Fruit fly (Drosophila melanogaster) whole organism, embryonic: ENCODE measurements around the gene CG31548.

Source experiments
- Awh ChIP-seq: fragments of 200-800 bp; sonication (Bioruptor generic); IDR thresholded peaks from 2 replicates; pipeline ENCODE4, ENCODE4 v1.3.6; 2022; ENCODE audit warnings: missing biosample characterization, missing genetic modification characterization
- Bgb ChIP-seq: fragments of 200-800 bp; sonication (Bioruptor generic); IDR thresholded peaks from 2 replicates; pipeline ENCODE4 v1.3.6; 2022; ENCODE audit warnings: missing biosample characterization, missing genetic modification characterization; ENCODE audit not compliant: partially characterized antibody
- CG10565 ChIP-seq: fragments of 200-800 bp; sonication (Bioruptor generic); optimal IDR thresholded peaks from 3 replicates; lab custom pipeline; 2016; ENCODE audit warnings: missing biosample characterization, mild to moderate bottlenecking, missing genetic modification characterization
- CG11085 ChIP-seq: fragments of 200-800 bp; sonication (Bioruptor generic); IDR thresholded peaks from 2 replicates; pipeline ENCODE4 v1.3.6; 2022; ENCODE audit warnings: missing biosample characterization, missing genetic modification characterization
- CG11504 ChIP-seq: fragments of 200-800 bp; sonication (Bioruptor generic); optimal IDR thresholded peaks from 3 replicates; lab custom pipeline; 2019; ENCODE audit warnings: missing biosample characterization, mild to moderate bottlenecking, missing genetic modification characterization, moderate library complexity
- CG12659 ChIP-seq: fragments of 200-800 bp; sonication (Bioruptor generic); optimal IDR thresholded peaks from 3 replicates; lab custom pipeline; 2017; ENCODE audit warnings: mild to moderate bottlenecking, missing biosample characterization, missing genetic modification reagents, missing genetic modification characterization
- CG13624 ChIP-seq: fragments of 200-800 bp; sonication (Bioruptor generic); optimal IDR thresholded peaks from 2 replicates; lab custom pipeline; 2016; ENCODE audit warnings: missing biosample characterization, missing genetic modification characterization
- CG13775 ChIP-seq: fragments of 200-800 bp; sonication (Bioruptor generic); optimal IDR thresholded peaks from 3 replicates; lab custom pipeline; 2017; ENCODE audit warnings: missing biosample characterization, mild to moderate bottlenecking, missing genetic modification characterization
- CG15011 ChIP-seq: fragments of 200-800 bp; sonication (Bioruptor generic); optimal IDR thresholded peaks from 3 replicates; lab custom pipeline; 2018; ENCODE audit warnings: missing biosample characterization, mild to moderate bottlenecking, missing genetic modification characterization
- CG15514 ChIP-seq: fragments of 200-800 bp; sonication (Bioruptor generic); optimal IDR thresholded peaks from 3 replicates; lab custom pipeline; 2017; ENCODE audit warnings: missing biosample characterization, missing genetic modification characterization, mild to moderate bottlenecking, moderate library complexity, missing genetic modification reagents
- CG15601 ChIP-seq: fragments of 200-800 bp; sonication (Bioruptor generic); optimal IDR thresholded peaks from 3 replicates; lab custom pipeline; 2019; ENCODE audit warnings: missing biosample characterization, mild to moderate bottlenecking, missing genetic modification characterization, moderate library complexity
- CG2116 ChIP-seq: fragments of 200-800 bp; sonication (Bioruptor generic); optimal IDR thresholded peaks from 3 replicates; lab custom pipeline; 2018; ENCODE audit warnings: missing biosample characterization, mild to moderate bottlenecking, missing genetic modification characterization
- CG2889 ChIP-seq: fragments of 200-800 bp; sonication (Bioruptor generic); IDR thresholded peaks from 3 replicates; pipeline ENCODE4 v1.3.6; 2022; ENCODE audit warnings: missing biosample characterization, missing genetic modification characterization
- CG30431 ChIP-seq: fragments of 200-800 bp; sonication (Bioruptor generic); optimal IDR thresholded peaks from 2 replicates; lab custom pipeline; 2017; ENCODE audit warnings: missing biosample characterization, missing genetic modification characterization
- CG33557 ChIP-seq: fragments of 200-800 bp; sonication (Bioruptor generic); optimal IDR thresholded peaks from 2 replicates; lab custom pipeline; 2019; ENCODE audit warnings: missing biosample characterization, mild to moderate bottlenecking, missing genetic modification characterization, moderate library complexity
- CG34376 ChIP-seq: fragments of 200-800 bp; sonication (Bioruptor generic); optimal IDR thresholded peaks from 2 replicates; lab custom pipeline; 2018; ENCODE audit warnings: missing biosample characterization, mild to moderate bottlenecking, missing genetic modification characterization
- CG42726 ChIP-seq: fragments of 200-800 bp; sonication (Bioruptor generic); IDR thresholded peaks from 2 replicates; pipeline ENCODE4 v1.3.6; 2022; ENCODE audit warnings: missing biosample characterization, missing genetic modification characterization; ENCODE audit not compliant: partially characterized antibody
- CG8388 ChIP-seq: fragments of 200-800 bp; sonication (Bioruptor generic); optimal IDR thresholded peaks from 2 replicates; lab custom pipeline; 2019; ENCODE audit warnings: missing biosample characterization, mild to moderate bottlenecking, missing genetic modification characterization, moderate library complexity
- CG8478 ChIP-seq: fragments of >200 bp; optimal IDR thresholded peaks from 2 replicates; lab custom pipeline; 2018
- CTCF ChIP-seq: fragments of 200-800 bp; sonication (Bioruptor generic); optimal IDR thresholded peaks from 2 replicates; lab custom pipeline; 2017; ENCODE audit warnings: missing biosample characterization, mild to moderate bottlenecking, missing genetic modification characterization, moderate library complexity
- Camta ChIP-seq: fragments of 200-800 bp; sonication (Bioruptor generic); optimal IDR thresholded peaks from 2 replicates; lab custom pipeline; 2016; ENCODE audit warnings: missing biosample characterization, missing genetic modification characterization
- Dad ChIP-seq: fragments of 200-800 bp; sonication (Bioruptor generic); optimal IDR thresholded peaks from 3 replicates; lab custom pipeline; 2016; ENCODE audit warnings: missing biosample characterization, missing genetic modification characterization
- E2f1 ChIP-seq: fragments of 200-800 bp; sonication (Bioruptor generic); IDR thresholded peaks from 2 replicates; pipeline ENCODE4 v1.3.6; 2022; ENCODE audit warnings: missing biosample characterization, missing genetic modification characterization
- Lim3 ChIP-seq: fragments of 200-800 bp; sonication (Bioruptor generic); IDR thresholded peaks from 2 replicates; pipeline ENCODE4 v1.3.6; 2022; ENCODE audit warnings: missing biosample characterization, missing genetic modification characterization
- NC2β ChIP-seq: fragments of 200-800 bp; sonication (Bioruptor generic); optimal IDR thresholded peaks from 2 replicates; lab custom pipeline; 2016; ENCODE audit warnings: missing biosample characterization, missing genetic modification characterization
- Pdp1 ChIP-seq, 2 experiments: fragments of 200-800 bp; sonication (Bioruptor generic); optimal IDR thresholded peaks; 3 replicates each; lab custom pipeline; 2016; ENCODE audit warnings: missing biosample characterization in 2 of 2, missing genetic modification characterization in 2 of 2, mild to moderate bottlenecking in 1 of 2, moderate library complexity in 1 of 2
- Rx ChIP-seq: fragments of 200-800 bp; sonication (Bioruptor generic); IDR thresholded peaks from 2 replicates; pipeline ENCODE4 v1.3.6; 2022; ENCODE audit warnings: missing biosample characterization, missing genetic modification characterization
- Side ChIP-seq: fragments of 200-800 bp; sonication (Bioruptor generic); optimal IDR thresholded peaks from 2 replicates; lab custom pipeline; 2016; ENCODE audit warnings: missing biosample characterization, missing genetic modification characterization
- Six4 ChIP-seq: fragments of 200-800 bp; sonication (Bioruptor generic); optimal IDR thresholded peaks from 2 replicates; lab custom pipeline; 2016; ENCODE audit warnings: missing biosample characterization, missing genetic modification characterization
- Ssrp ChIP-seq: fragments of 200-800 bp; sonication (Bioruptor generic); optimal IDR thresholded peaks from 2 replicates; lab custom pipeline; 2018; ENCODE audit warnings: missing biosample characterization, mild to moderate bottlenecking, missing genetic modification characterization, moderate library complexity
- bigmax ChIP-seq: fragments of 200-800 bp; sonication (Bioruptor generic); optimal IDR thresholded peaks from 2 replicates; lab custom pipeline; 2018; ENCODE audit warnings: missing biosample characterization, mild to moderate bottlenecking, missing genetic modification characterization
- ci ChIP-seq: fragments of 200-800 bp; sonication (Bioruptor generic); IDR thresholded peaks from 3 replicates; pipeline ENCODE4 v1.3.6; 2022; ENCODE audit warnings: missing biosample characterization, missing genetic modification characterization
- crc ChIP-seq: fragments of 200-800 bp; sonication (Bioruptor generic); optimal IDR thresholded peaks from 2 replicates; lab custom pipeline; 2016; ENCODE audit warnings: missing biosample characterization, missing genetic modification characterization
- eve ChIP-seq, 2 experiments: fragments of >200 bp; optimal IDR thresholded peaks; 2 replicates each; lab custom pipeline; 2017; ENCODE audit warnings: missing biosample characterization in 2 of 2, missing genetic modification characterization in 2 of 2
- fru ChIP-seq: fragments of >200 bp; optimal IDR thresholded peaks from 2 replicates; lab custom pipeline; 2017
- ftz-f1 ChIP-seq: fragments of 200-800 bp; sonication (Bioruptor generic); optimal IDR thresholded peaks from 2 replicates; lab custom pipeline; 2016; ENCODE audit warnings: missing biosample characterization, missing genetic modification characterization
- gcm ChIP-seq: fragments of 200-800 bp; sonication (Bioruptor generic); optimal IDR thresholded peaks from 2 replicates; lab custom pipeline; 2019; ENCODE audit warnings: missing biosample characterization, mild to moderate bottlenecking, missing genetic modification characterization, moderate library complexity
- inv ChIP-seq: fragments of 200-800 bp; sonication (Bioruptor generic); IDR thresholded peaks from 2 replicates; pipeline ENCODE4 v1.3.6; 2022; ENCODE audit warnings: missing biosample characterization, missing genetic modification characterization; ENCODE audit not compliant: partially characterized antibody
- kay ChIP-seq: fragments of 200-800 bp; sonication (Bioruptor generic); optimal IDR thresholded peaks from 2 replicates; lab custom pipeline; 2016; ENCODE audit warnings: missing biosample characterization, missing genetic modification characterization
- maf-S ChIP-seq: fragments of 200-800 bp; sonication (Bioruptor generic); optimal IDR thresholded peaks from 2 replicates; lab custom pipeline; 2016; ENCODE audit warnings: missing biosample characterization, missing genetic modification characterization
- nmo ChIP-seq: fragments of 200-800 bp; sonication (Bioruptor generic); optimal IDR thresholded peaks from 2 replicates; lab custom pipeline; 2018; ENCODE audit warnings: missing biosample characterization, mild to moderate bottlenecking, missing genetic modification characterization, moderate library complexity
- nom ChIP-seq: fragments of 200-800 bp; sonication (Bioruptor generic); optimal IDR thresholded peaks from 2 replicates; lab custom pipeline; 2017; ENCODE audit warnings: missing biosample characterization, missing genetic modification characterization, mild to moderate bottlenecking, moderate library complexity, missing genetic modification reagents
- pfk ChIP-seq: fragments of 200-800 bp; sonication (Bioruptor generic); optimal IDR thresholded peaks from 2 replicates; lab custom pipeline; 2018; ENCODE audit warnings: missing biosample characterization, mild to moderate bottlenecking, missing genetic modification characterization, moderate library complexity
- pum ChIP-seq: fragments of 200-800 bp; sonication (Bioruptor generic); optimal IDR thresholded peaks from 2 replicates; lab custom pipeline; 2016; ENCODE audit warnings: missing biosample characterization, missing genetic modification characterization
- sc ChIP-seq, 3 experiments: fragments of >200 bp in 2 of 3; fragments of 200-800 bp in 1 of 3; sonication (Bioruptor generic) in 1 of 3; optimal IDR thresholded peaks; 2 replicates in 2 of 3; 3 replicates in 1 of 3; lab custom pipeline; 2017; ENCODE audit warnings: mild to moderate bottlenecking in 1 of 3, missing biosample characterization in 1 of 3, missing genetic modification characterization in 1 of 3, missing genetic modification reagents in 1 of 3
- sens-2 ChIP-seq: fragments of 200-800 bp; sonication (Bioruptor generic); IDR thresholded peaks from 2 replicates; pipeline ENCODE4 v1.3.6; 2022; ENCODE audit warnings: missing biosample characterization, missing genetic modification characterization
- sna ChIP-seq: fragments of 200-800 bp; sonication (Bioruptor generic); IDR thresholded peaks from 2 replicates; pipeline ENCODE4 v1.3.6; 2022; ENCODE audit warnings: missing biosample characterization, missing genetic modification characterization; ENCODE audit not compliant: partially characterized antibody
- z ChIP-seq: fragments of 200-800 bp; sonication (Bioruptor generic); IDR thresholded peaks from 3 replicates; pipeline ENCODE4 v1.3.6; 2022; ENCODE audit warnings: missing biosample characterization, missing genetic modification characterization

CG31548 gene

dm6 chr3R:5632182-5632581 lies 4.5 kb downstream of the CG31548 start, which contains the start of gene CG31549 (continued):
- no peak for TF ChIP-seq kay
- TF ChIP-seq CG34376 = peak; percentile 13
- no peak for TF ChIP-seq CTCF
- TF ChIP-seq bigmax (GFP tag; lab: Kevin White, UChicago) = no peak
- peak; percentile 32 for TF ChIP-seq CG15514
- no peak for TF ChIP-seq Awh (GFP tag; lab: Robert Waterston, UW)
- TF ChIP-seq ftz-f1 (GFP tag; lab: Kevin White, UChicago) = peak; percentile 57
- no peak for TF ChIP-seq z (GFP tag; lab: Robert Waterston, UW)

- TF ChIP-seq CG11504 (tag; lab: Kevin White, UChicago) (no peak), crc (GFP tag; lab: Kevin White, UChicago) (no peak), Lim3 (GFP tag; lab: Robert Waterston, UW) (no peak), E2f1 (no peak), ci (GFP tag; lab: Robert Waterston, UW) (no peak), CG8478 (lab: Kevin White, UChicago) (no peak), sna (GFP tag; lab: Robert Waterston, UW) (no peak), Pdp1 (GFP tag; optimal IDR thresholded peaks at IDR 0.05; lab: Kevin White, UChicago) (no peak), fru (lab: Kevin White, UChicago) (no peak), CG15601 (no peak), CG8388 (GFP tag; lab: Kevin White, UChicago) (no peak), nom (no peak), CG13624 (GFP tag; lab: Kevin White, UChicago) (no peak), pum (GFP tag; lab: Kevin White, UChicago) (no peak), Bgb (GFP tag; lab: Robert Waterston, UW) (no peak), Side (GFP tag; lab: Kevin White, UChicago) (no peak)
- TF ChIP-seq, all 482 proteins: peak for 0
Measured at dm6 chr3R:5627552-5627951, 9.1 kb downstream of the CG31548 start, which contains the start of gene CG31551. CG31551 (plus strand) TSS chr3R:5627852.

dm6 chr3R:5624115-5624878 lies 12.4 kb downstream of the CG31548 start, which contains the start of the genes Dph4, Spec2 and RpL13A:
Dph4 (minus strand) TSS chr3R:5624125.
Spec2 (minus strand) TSS chr3R:5624125.
RpL13A (plus strand) TSS chr3R:5624474.
- peak; percentile 48 for TF ChIP-seq Ssrp (tag; lab: Kevin White, UChicago)
- peak; percentile 90 for TF ChIP-seq gcm (GFP tag; lab: Kevin White, UChicago)
- TF ChIP-seq Side (GFP tag; lab: Kevin White, UChicago) = peak; percentile 96
- TF ChIP-seq CG11085 (GFP tag; lab: Robert Waterston, UW) = no peak
- peak; percentile 94 for TF ChIP-seq Dad (GFP tag; lab: Kevin White, UChicago)
- TF ChIP-seq nmo (GFP tag; lab: Kevin White, UChicago) = peak; percentile 86
- peak; percentile 99 for TF ChIP-seq NC2β (GFP tag; lab: Kevin White, UChicago)
- peak; percentile 94 for TF ChIP-seq Camta (GFP tag; lab: Kevin White, UChicago)
- TF ChIP-seq Rx (GFP tag; lab: Robert Waterston, UW) = no peak
- TF ChIP-seq maf-S (GFP tag; lab: Kevin White, UChicago) = peak; percentile 88
- no peak for TF ChIP-seq CG2889 (GFP tag; lab: Robert Waterston, UW)
- no peak for TF ChIP-seq eve (GFP tag; optimal IDR thresholded peaks at IDR 0.05; lab: Kevin White, UChicago)
- TF ChIP-seq CG42726 (GFP tag; lab: Robert Waterston, UW) = no peak
- TF ChIP-seq sens-2 (GFP tag; lab: Robert Waterston, UW) = no peak
- TF ChIP-seq CG33557 (GFP tag; lab: Kevin White, UChicago) = peak; percentile 91
- TF ChIP-seq sc (optimal IDR thresholded peaks at IDR 0.05; lab: Kevin White, UChicago) = no peak
- peak; percentile 86 for TF ChIP-seq sc (GFP tag; optimal IDR thresholded peaks at IDR 0.05; lab: Kevin White, UChicago)
- peak; percentile 86 for TF ChIP-seq CG30431 (GFP tag; lab: Kevin White, UChicago)
- no peak for TF ChIP-seq inv
- peak; percentile 84 for TF ChIP-seq pfk
- TF ChIP-seq CG2116 = peak; percentile 100
- peak; percentile 82 for TF ChIP-seq bigmax (GFP tag; lab: Kevin White, UChicago)
- peak; percentile 68 for TF ChIP-seq CG10565
- TF ChIP-seq CG15011 (GFP tag; lab: Kevin White, UChicago) = peak; percentile 91
- peak; percentile 98 for TF ChIP-seq CG12659 (GFP tag; lab: Kevin White, UChicago)
- TF ChIP-seq Six4 (GFP tag; lab: Kevin White, UChicago) = peak; percentile 86
- peak; percentile 97 for TF ChIP-seq CG13775
